Fruit fly (Drosophila melanogaster) whole organism, embryonic: ENCODE results near the gene CG1136.

Experiments used
- Awh ChIP-seq: fragments of 200-800 bp; sonication (Bioruptor generic); IDR thresholded peaks from 2 replicates; pipeline ENCODE4, ENCODE4 v1.3.6; 2022; ENCODE audit warnings: missing biosample characterization, missing genetic modification characterization
- Blimp-1 ChIP-seq: fragments of 200-800 bp; sonication (Bioruptor generic); optimal IDR thresholded peaks from 3 replicates; lab custom pipeline; 2018; ENCODE audit warnings: missing biosample characterization, missing genetic modification characterization, mild to moderate bottlenecking, moderate library complexity, missing genetic modification reagents
- CG10209 ChIP-seq: fragments of 200-800 bp; sonication (Bioruptor generic); optimal IDR thresholded peaks from 3 replicates; lab custom pipeline; 2017; ENCODE audit warnings: missing biosample characterization, mild to moderate bottlenecking, missing genetic modification characterization, missing genetic modification reagents
- CG1024 ChIP-seq: fragments of 200-800 bp; sonication (Bioruptor generic); IDR thresholded peaks from 2 replicates; pipeline ENCODE4 v1.3.6; 2022; ENCODE audit warnings: missing biosample characterization, missing genetic modification characterization
- CG10959 ChIP-seq: fragments of 200-800 bp; sonication (Bioruptor generic); IDR thresholded peaks from 2 replicates; pipeline ENCODE4 v1.3.6; 2022; ENCODE audit warnings: missing biosample characterization, missing genetic modification characterization
- CG11504 ChIP-seq: fragments of 200-800 bp; sonication (Bioruptor generic); optimal IDR thresholded peaks from 3 replicates; lab custom pipeline; 2019; ENCODE audit warnings: missing biosample characterization, mild to moderate bottlenecking, missing genetic modification characterization, moderate library complexity
- CG11696 ChIP-seq: fragments of 200-800 bp; sonication (Bioruptor generic); IDR thresholded peaks from 2 replicates; pipeline ENCODE4 v1.3.6; 2022; ENCODE audit warnings: missing biosample characterization, missing genetic modification characterization
- CG12659 ChIP-seq: fragments of 200-800 bp; sonication (Bioruptor generic); optimal IDR thresholded peaks from 3 replicates; lab custom pipeline; 2017; ENCODE audit warnings: mild to moderate bottlenecking, missing biosample characterization, missing genetic modification reagents, missing genetic modification characterization
- CG13296 ChIP-seq: fragments of 200-800 bp; sonication (Bioruptor generic); optimal IDR thresholded peaks from 3 replicates; lab custom pipeline; 2018; ENCODE audit warnings: missing biosample characterization, mild to moderate bottlenecking, missing genetic modification characterization
- CG14441 ChIP-seq: fragments of 200-800 bp; sonication (Bioruptor generic); IDR thresholded peaks from 2 replicates; pipeline ENCODE4 v1.3.6; 2022; ENCODE audit warnings: missing biosample characterization, missing genetic modification characterization
- CG17361 ChIP-seq: fragments of 200-800 bp; sonication (Bioruptor generic); IDR thresholded peaks from 3 replicates; pipeline ENCODE4 v1.3.6; 2022; ENCODE audit warnings: missing biosample characterization, missing genetic modification characterization
- CG18262 ChIP-seq: fragments of 200-800 bp; optimal IDR thresholded peaks from 3 replicates; lab custom pipeline; 2019; ENCODE audit warnings: missing biosample characterization, mild to moderate bottlenecking, missing genetic modification characterization, moderate library complexity
- CG30020 ChIP-seq: fragments of 200-800 bp; optimal IDR thresholded peaks from 2 replicates; lab custom pipeline; 2019; ENCODE audit warnings: missing biosample characterization, mild to moderate bottlenecking, missing genetic modification characterization, moderate library complexity
- CG31441 ChIP-seq: fragments of 200-800 bp; sonication (Bioruptor generic); IDR thresholded peaks from 2 replicates; pipeline ENCODE4 v1.3.6; 2022; ENCODE audit warnings: missing biosample characterization, missing genetic modification characterization
- CG42726 ChIP-seq: fragments of 200-800 bp; sonication (Bioruptor generic); IDR thresholded peaks from 2 replicates; pipeline ENCODE4 v1.3.6; 2022; ENCODE audit warnings: missing biosample characterization, missing genetic modification characterization; ENCODE audit not compliant: partially characterized antibody
- CG5180 ChIP-seq: fragments of 200-800 bp; sonication (Bioruptor generic); optimal IDR thresholded peaks from 3 replicates; lab custom pipeline; 2017; ENCODE audit warnings: missing biosample characterization, missing genetic modification characterization, mild to moderate bottlenecking, moderate library complexity, missing genetic modification reagents
- CG8478 ChIP-seq: fragments of >200 bp; optimal IDR thresholded peaks from 2 replicates; lab custom pipeline; 2018
- CG9437 ChIP-seq: fragments of 200-800 bp; sonication (Bioruptor generic); optimal IDR thresholded peaks from 2 replicates; lab custom pipeline; 2018; ENCODE audit warnings: missing biosample characterization, mild to moderate bottlenecking, missing genetic modification characterization
- CoRest ChIP-seq: fragments of 200-800 bp; sonication (Bioruptor generic); optimal IDR thresholded peaks from 3 replicates; lab custom pipeline; 2018; ENCODE audit warnings: missing biosample characterization, mild to moderate bottlenecking, missing genetic modification characterization, moderate library complexity
- D19B ChIP-seq: fragments of 200-800 bp; sonication (Bioruptor generic); optimal IDR thresholded peaks from 2 replicates; lab custom pipeline; 2017; ENCODE audit warnings: missing biosample characterization, mild to moderate bottlenecking, missing genetic modification characterization
- Dad ChIP-seq: fragments of 200-800 bp; sonication (Bioruptor generic); optimal IDR thresholded peaks from 3 replicates; lab custom pipeline; 2016; ENCODE audit warnings: missing biosample characterization, missing genetic modification characterization
- Dp ChIP-seq: fragments of 200-800 bp; sonication (Bioruptor generic); optimal IDR thresholded peaks from 2 replicates; lab custom pipeline; 2018; ENCODE audit warnings: missing biosample characterization, mild to moderate bottlenecking, missing genetic modification characterization, moderate library complexity
- Neu2 ChIP-seq: fragments of 200-800 bp; sonication (Bioruptor generic); optimal IDR thresholded peaks from 3 replicates; lab custom pipeline; 2016; ENCODE audit warnings: missing biosample characterization, missing genetic modification characterization, borderline replicate concordance
- Ravus ChIP-seq: fragments of 200-800 bp; sonication (Bioruptor generic); IDR thresholded peaks from 2 replicates; pipeline ENCODE4 v1.3.6; 2022; ENCODE audit warnings: missing biosample characterization, missing genetic modification characterization
- Sox102F ChIP-seq: fragments of 200-800 bp; sonication (Bioruptor generic); optimal IDR thresholded peaks from 2 replicates; lab custom pipeline; 2018; ENCODE audit warnings: missing biosample characterization, mild to moderate bottlenecking, missing genetic modification characterization, moderate library complexity
- Sry-δ ChIP-seq: fragments of 200-800 bp; sonication (Bioruptor generic); optimal IDR thresholded peaks from 2 replicates; lab custom pipeline; 2016; ENCODE audit warnings: missing biosample characterization, missing genetic modification characterization
- Ssrp ChIP-seq: fragments of 200-800 bp; sonication (Bioruptor generic); optimal IDR thresholded peaks from 2 replicates; lab custom pipeline; 2018; ENCODE audit warnings: missing biosample characterization, mild to moderate bottlenecking, missing genetic modification characterization, moderate library complexity
- Xbp1 ChIP-seq: fragments of 200-800 bp; sonication (Bioruptor generic); optimal IDR thresholded peaks from 3 replicates; lab custom pipeline; 2016; ENCODE audit warnings: missing biosample characterization, mild to moderate bottlenecking, missing genetic modification characterization
- Xrp1 ChIP-seq: fragments of 200-800 bp; sonication (Bioruptor generic); IDR thresholded peaks from 2 replicates; pipeline ENCODE4 v1.3.6; 2022; ENCODE audit warnings: missing biosample characterization, missing genetic modification characterization
- ab ChIP-seq: fragments of 200-800 bp; sonication (Bioruptor generic); optimal IDR thresholded peaks from 2 replicates; lab custom pipeline; 2016; ENCODE audit warnings: missing biosample characterization, missing genetic modification characterization
- ase ChIP-seq: fragments of 200-800 bp; sonication (Bioruptor generic); IDR thresholded peaks from 3 replicates; pipeline ENCODE4 v1.3.6; 2022; ENCODE audit warnings: missing biosample characterization, missing genetic modification characterization
- bbx ChIP-seq: fragments of 200-800 bp; sonication (Bioruptor generic); IDR thresholded peaks from 2 replicates; pipeline ENCODE4 v1.3.6; 2022; ENCODE audit warnings: missing biosample characterization, missing genetic modification characterization; ENCODE audit not compliant: partially characterized antibody
- bsh ChIP-seq, 2 experiments: fragments of 200-800 bp; sonication (Bioruptor generic); optimal IDR thresholded peaks; 2 replicates each; lab custom pipeline; 2017 to 2018; ENCODE audit warnings: mild to moderate bottlenecking in 2 of 2, missing biosample characterization in 2 of 2, missing genetic modification characterization in 2 of 2, moderate library complexity in 1 of 2
- btn ChIP-seq: fragments of 200-800 bp; sonication (Bioruptor generic); optimal IDR thresholded peaks from 2 replicates; lab custom pipeline; 2016; ENCODE audit warnings: missing biosample characterization, missing genetic modification characterization
- chn ChIP-seq: fragments of 200-800 bp; sonication (Bioruptor generic); optimal IDR thresholded peaks from 2 replicates; lab custom pipeline; 2016; ENCODE audit warnings: missing biosample characterization, missing genetic modification characterization
- dati ChIP-seq: fragments of 200-800 bp; sonication (Bioruptor generic); IDR thresholded peaks from 2 replicates; pipeline ENCODE4 v1.3.6; 2022; ENCODE audit warnings: missing biosample characterization, missing genetic modification characterization
- dmrt99B ChIP-seq: fragments of 200-800 bp; sonication (Bioruptor generic); optimal IDR thresholded peaks from 2 replicates; lab custom pipeline; 2018; ENCODE audit warnings: missing biosample characterization, mild to moderate bottlenecking, missing genetic modification characterization, moderate library complexity
- fd3F ChIP-seq: fragments of 200-800 bp; sonication (Bioruptor generic); optimal IDR thresholded peaks from 2 replicates; lab custom pipeline; 2018; ENCODE audit warnings: missing biosample characterization, mild to moderate bottlenecking, missing genetic modification characterization, moderate library complexity
- gem ChIP-seq: fragments of 200-800 bp; sonication (Bioruptor generic); optimal IDR thresholded peaks from 2 replicates; lab custom pipeline; 2019; ENCODE audit warnings: missing biosample characterization, mild to moderate bottlenecking, missing genetic modification characterization, moderate library complexity
- gfzf ChIP-seq: fragments of 200-800 bp; sonication (Bioruptor generic); optimal IDR thresholded peaks from 2 replicates; lab custom pipeline; 2016; ENCODE audit warnings: missing biosample characterization, mild to moderate bottlenecking, missing genetic modification characterization, moderate library complexity
- grau ChIP-seq: fragments of 200-800 bp; optimal IDR thresholded peaks from 3 replicates; lab custom pipeline; 2019; ENCODE audit warnings: missing biosample characterization, mild to moderate bottlenecking, missing genetic modification characterization, moderate library complexity
- hbn ChIP-seq: fragments of 200-800 bp; sonication (Bioruptor generic); IDR thresholded peaks from 2 replicates; pipeline ENCODE4 v1.3.6; 2022; ENCODE audit warnings: missing biosample characterization, missing genetic modification characterization; ENCODE audit not compliant: partially characterized antibody
- hkb ChIP-seq, 2 experiments: fragments of 200-800 bp in 1 of 2; fragments of >200 bp in 1 of 2; sonication (Bioruptor generic) in 1 of 2; IDR thresholded peaks in 1 of 2; optimal IDR thresholded peaks in 1 of 2; 2 replicates each; pipeline versions ENCODE4 v1.3.6 to Lab custom; 2017 to 2022; ENCODE audit warnings: missing biosample characterization in 1 of 2, missing genetic modification characterization in 1 of 2
- inv ChIP-seq: fragments of 200-800 bp; sonication (Bioruptor generic); IDR thresholded peaks from 2 replicates; pipeline ENCODE4 v1.3.6; 2022; ENCODE audit warnings: missing biosample characterization, missing genetic modification characterization; ENCODE audit not compliant: partially characterized antibody
- nmo ChIP-seq: fragments of 200-800 bp; sonication (Bioruptor generic); optimal IDR thresholded peaks from 2 replicates; lab custom pipeline; 2018; ENCODE audit warnings: missing biosample characterization, mild to moderate bottlenecking, missing genetic modification characterization, moderate library complexity
- phol ChIP-seq: fragments of 200-800 bp; sonication (Bioruptor generic); optimal IDR thresholded peaks from 3 replicates; lab custom pipeline; 2018; ENCODE audit warnings: missing biosample characterization, mild to moderate bottlenecking, missing genetic modification characterization, moderate library complexity
- trh ChIP-seq: fragments of 200-800 bp; sonication (Bioruptor generic); optimal IDR thresholded peaks from 2 replicates; lab custom pipeline; 2016; ENCODE audit warnings: missing biosample characterization, missing genetic modification characterization
- tx ChIP-seq: fragments of 200-800 bp; sonication (Bioruptor generic); optimal IDR thresholded peaks from 2 replicates; lab custom pipeline; 2016; ENCODE audit warnings: missing biosample characterization, missing genetic modification characterization
- zen2 ChIP-seq: fragments of 200-800 bp; sonication (Bioruptor generic); IDR thresholded peaks from 3 replicates; pipeline ENCODE4 v1.3.6; 2022; ENCODE audit warnings: missing biosample characterization, missing genetic modification characterization; ENCODE audit not compliant: partially characterized antibody

Gene CG1136

DNA sequence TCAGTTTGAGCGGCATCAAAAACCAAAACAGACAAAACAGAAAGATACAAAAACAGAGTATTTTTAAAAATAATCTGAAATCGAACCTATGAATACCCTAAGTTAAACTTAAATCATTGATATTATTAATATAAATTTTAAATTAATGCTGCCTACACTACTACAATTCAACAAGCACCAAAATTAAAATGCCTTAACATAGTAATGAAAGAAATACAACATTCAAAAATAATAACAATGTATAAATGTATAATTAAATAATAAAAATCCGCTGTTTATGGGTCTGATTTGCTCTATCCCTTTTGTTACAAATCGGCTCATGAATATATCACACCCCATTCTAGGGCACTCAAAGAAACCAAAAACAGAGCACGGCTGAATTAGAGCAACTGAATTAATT, 2.7 kb downstream of the CG1136 start (continued):
- TF ChIP-seq Xrp1 (GFP tag; lab: Robert Waterston, UW) (peak; percentile 34; the same call in 1 of the 2 replicates), bsh (GFP tag; optimal IDR thresholded peaks at IDR 0.05; lab: Kevin White, UChicago) (peak in 1 of 2 experiments; percentile 18), CG17361 (0 out of 3 replicates have a peak, but pooled peaks have one; percentile 34), grau (tag; lab: Kevin White, UChicago) (peak; percentile 25), CG31441 (peak; percentile 42; the same call in 1 of the 2 replicates), Blimp-1 (GFP tag; lab: Kevin White, UChicago) (peak; percentile 14), dmrt99B (tag; lab: Kevin White, UChicago) (peak; percentile 51), gem (tag; lab: Kevin White, UChicago) (peak; percentile 44), Ssrp (tag; lab: Kevin White, UChicago) (peak; percentile 22), Dad (GFP tag; lab: Kevin White, UChicago) (no peak), CG11696 (GFP tag; lab: Robert Waterston, UW) (no peak), CG5180 (no peak), CG11504 (tag; lab: Kevin White, UChicago) (peak; percentile 54), CG13296 (GFP tag; lab: Kevin White, UChicago) (no peak), Dp (no peak), CG9437 (peak; percentile 7), btn (GFP tag; lab: Kevin White, UChicago) (no peak), CG8478 (lab: Kevin White, UChicago) (no peak), Sox102F (GFP tag; lab: Kevin White, UChicago) (peak; percentile 48), CoRest (tag; lab: Kevin White, UChicago) (peak; percentile 18), hkb (optimal IDR thresholded peaks at IDR 0.05; lab: Kevin White, UChicago) (no peak), hkb (GFP tag; IDR thresholded peaks at IDR 0.05; lab: Robert Waterston, UW) (peak; percentile 38; the same call in 1 of the 2 replicates), D19B (GFP tag; lab: Kevin White, UChicago) (peak; percentile 13), nmo (GFP tag; lab: Kevin White, UChicago) (peak; percentile 24), phol (tag; lab: Kevin White, UChicago) (peak; percentile 2)

DNA sequence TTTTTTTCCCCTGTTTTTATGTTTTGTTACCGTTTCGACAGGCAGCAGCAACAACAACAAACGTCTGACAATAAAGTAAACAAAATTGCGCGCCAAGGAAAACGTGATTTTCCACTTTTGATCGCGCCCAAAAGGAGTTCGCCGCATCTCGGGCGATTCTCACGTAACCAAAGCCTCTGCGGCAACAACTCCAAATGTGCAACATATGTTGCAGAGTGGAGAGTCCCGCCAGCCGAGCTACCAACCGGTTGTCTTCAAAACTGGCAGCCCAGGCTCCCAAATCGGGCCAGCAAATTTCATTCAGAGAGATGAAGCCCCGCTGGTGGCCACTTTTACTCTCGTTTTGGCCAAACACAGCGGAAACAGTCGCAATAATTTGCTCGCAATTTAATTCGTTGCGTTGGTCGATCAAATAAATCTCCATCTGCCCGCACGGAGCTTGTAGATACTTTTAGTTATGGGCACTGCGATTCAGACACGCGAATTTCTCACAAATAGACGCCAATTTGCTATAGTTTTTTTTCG, 9.1 kb downstream of the CG1136 start:
- no peak for TF ChIP-seq trh (GFP tag; lab: Kevin White, UChicago)
- TF ChIP-seq CG31441, result no peak
- TF ChIP-seq Xbp1, result no peak
- no peak for TF ChIP-seq CG42726
- TF ChIP-seq CG30020 (tag; lab: Kevin White, UChicago), result no peak
- TF ChIP-seq CG10209 (GFP tag; lab: Kevin White, UChicago), result no peak
- no peak for TF ChIP-seq Awh (GFP tag; lab: Robert Waterston, UW)
- TF ChIP-seq gfzf, result no peak
- no peak for TF ChIP-seq hbn (GFP tag; lab: Robert Waterston, UW)
- TF ChIP-seq fd3F (GFP tag; lab: Kevin White, UChicago), result no peak
- TF ChIP-seq Ravus (GFP tag; lab: Robert Waterston, UW), result no peak
- TF ChIP-seq chn, result no peak
- TF ChIP-seq tx (GFP tag; lab: Kevin White, UChicago), result no peak
- no peak for TF ChIP-seq CG18262

DNA sequence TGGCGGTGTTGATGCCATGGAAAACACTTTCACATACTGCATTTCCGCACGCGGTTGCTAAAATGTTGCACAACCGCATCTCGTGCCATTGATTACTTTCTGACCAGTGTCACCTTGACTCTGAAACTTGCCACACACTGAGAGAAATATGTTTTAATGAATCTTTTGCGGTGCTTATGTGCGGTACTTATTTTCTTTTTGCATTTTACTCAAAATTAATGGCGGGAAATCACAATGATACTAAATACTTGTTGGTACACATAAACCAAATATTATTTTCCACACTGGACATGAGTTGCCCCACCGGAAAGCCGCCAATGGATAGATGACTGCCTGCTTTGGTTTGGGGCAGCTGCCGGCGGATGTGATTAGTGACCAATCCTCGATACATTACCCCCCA, 10.4 kb downstream of the CG1136 start:
- TF ChIP-seq Neu2 (GFP tag; lab: Kevin White, UChicago) (no peak), bbx (GFP tag; lab: Robert Waterston, UW) (no peak), CG14441 (GFP tag; lab: Robert Waterston, UW) (no peak), inv (no peak), dati (GFP tag; lab: Robert Waterston, UW) (no peak), zen2 (GFP tag; lab: Robert Waterston, UW) (no peak), CG12659 (GFP tag; lab: Kevin White, UChicago) (no peak), CG1024 (GFP tag; lab: Robert Waterston, UW) (no peak), ab (GFP tag; lab: Kevin White, UChicago) (no peak), CG10959 (GFP tag; lab: Robert Waterston, UW) (no peak), ase (GFP tag; lab: Robert Waterston, UW) (no peak), Sry-δ (GFP tag; lab: Kevin White, UChicago) (no peak)
